Worm (Caenorhabditis elegans): Measurements from ENCODE around the gene str-233.

The str-233 gene

ce11 chrV:15978232-15978764 lies 31.2 kb downstream of the str-233 start, which contains the start of gene oac-20:
TSS of gene oac-20 (plus strand) at chrV:15978714.
- TF ChIP-seq F44E2.7 (GFP tag; IDR thresholded peaks at IDR 0.05) (no peak), nhr-11 (tag; optimal IDR thresholded peaks at IDR 0.05) (no peak), daf-8 (GFP tag; IDR thresholded peaks at IDR 0.05) (no peak), nhr-41 (GFP tag; IDR thresholded peaks at IDR 0.05) (no peak), ceh-20 (GFP tag; IDR thresholded peaks at IDR 0.05) (no peak), dve-1 (tag; optimal IDR thresholded peaks at IDR 0.05; ENCODE audit: insufficient read depth) (no peak), lin-15B (tag; optimal IDR thresholded peaks at IDR 0.05) (no peak), pqm-1 (tag; optimal IDR thresholded peaks at IDR 0.05) (peak; percentile 90), saeg-2 (GFP tag; IDR thresholded peaks at IDR 0.05) (no peak), tra-1 (GFP tag; IDR thresholded peaks at IDR 0.05) (0 out of 2 replicates have a peak, but pooled peaks have one; percentile 58), fos-1 (tag; optimal IDR thresholded peaks at IDR 0.05) (no peak), nhr-77 (tag; optimal IDR thresholded peaks at IDR 0.05) (peak; percentile 61), zfp-3 (GFP tag; conservative IDR thresholded peaks at IDR 0.05) (no peak), arid-1 (GFP tag; conservative IDR thresholded peaks at IDR 0.05) (no peak), php-3 (GFP tag; IDR thresholded peaks at IDR 0.05) (peak; percentile 66), lin-29 (GFP tag; IDR thresholded peaks at IDR 0.05) (no peak), zag-1 (tag; optimal IDR thresholded peaks at IDR 0.05) (no peak), mdt-29 (GFP tag; IDR thresholded peaks at IDR 0.05) (no peak), dmd-6 (GFP tag; IDR thresholded peaks at IDR 0.05) (peak; percentile 96), nhr-48 (tag; optimal IDR thresholded peaks at IDR 0.05) (peak; percentile 16), nhr-10 (tag; optimal IDR thresholded peaks at IDR 0.05) (no peak), tag-97 (GFP tag; IDR thresholded peaks at IDR 0.05) (no peak), F26F4.8 (GFP tag; conservative IDR thresholded peaks at IDR 0.05) (no peak), nhr-6 (tag; optimal IDR thresholded peaks at IDR 0.05) (no peak), nhr-111 (GFP tag; optimal IDR thresholded peaks at IDR 0.05) (no peak), fkh-10 (GFP tag; optimal IDR thresholded peaks at IDR 0.05) (no peak), mxl-3 (GFP tag; optimal IDR thresholded peaks at IDR 0.05) (no peak), T26A8.4 (GFP tag; IDR thresholded peaks at IDR 0.05) (no peak), dmd-8 (GFP tag; IDR thresholded peaks at IDR 0.05) (no peak)

- TF ChIP-seq snpc-1.2 (GFP tag; IDR thresholded peaks at IDR 0.05): no peak
- TF ChIP-seq Y105C5A.15 (GFP tag; IDR thresholded peaks at IDR 0.05): no peak
- no peak for TF ChIP-seq lin-1 (GFP tag; IDR thresholded peaks at IDR 0.05)
- TF ChIP-seq F44E2.7 (GFP tag; IDR thresholded peaks at IDR 0.05): no peak
- TF ChIP-seq spr-3 (GFP tag; optimal IDR thresholded peaks at IDR 0.05): no peak
- no peak for TF ChIP-seq Y75B8A.6 (GFP tag; IDR thresholded peaks at IDR 0.05)
- TF ChIP-seq daf-16 (GFP tag; optimal IDR thresholded peaks at IDR 0.05): no peak
- TF ChIP-seq daf-16 (tag; optimal IDR thresholded peaks at IDR 0.05): no peak
- no peak for TF ChIP-seq ceh-44 (GFP tag; IDR thresholded peaks at IDR 0.05)
- no peak for TF ChIP-seq nhr-48 (tag; optimal IDR thresholded peaks at IDR 0.05)
- no peak for TF ChIP-seq nhr-41 (GFP tag; IDR thresholded peaks at IDR 0.05)
- no peak for TF ChIP-seq F49E8.2 (tag; optimal IDR thresholded peaks at IDR 0.05; ENCODE audit: borderline replicate concordance)
- TF ChIP-seq tra-1 (GFP tag; IDR thresholded peaks at IDR 0.05): no peak
- TF ChIP-seq pqm-1 (tag; optimal IDR thresholded peaks at IDR 0.05): no peak
- no peak for TF ChIP-seq madf-9 (GFP tag; conservative IDR thresholded peaks at IDR 0.05)
- no peak for TF ChIP-seq nhr-76 (tag; optimal IDR thresholded peaks at IDR 0.05)
- TF ChIP-seq ama-1 (optimal IDR thresholded peaks at IDR 0.05): no peak
- no peak for TF ChIP-seq egl-43 (GFP tag; IDR thresholded peaks at IDR 0.05)
- no peak for TF ChIP-seq fkh-10 (GFP tag; optimal IDR thresholded peaks at IDR 0.05)
These were observed 33.6 kb downstream of the str-233 start, which contains the start of gene clec-232 for ce11 chrV:15975845-15976244. TSS of gene clec-232 (plus strand) at chrV:15976145.

All from whole organism, L4 larva.